Worm (Caenorhabditis elegans) whole organism, late embryonic: ENCODE data around the gene R151.2.

Source experiments
- C38D4.7 ChIP-seq: fragments of 200-800 bp; sonication (Bioruptor generic); optimal IDR thresholded peaks from 2 replicates; lab custom pipeline; 2018; ENCODE audit warnings: mild to moderate bottlenecking, missing genetic modification characterization, moderate library complexity, missing compliant biosample characterization
- F13H6.1 ChIP-seq: sonication (generic microtip); optimal IDR thresholded peaks from 2 replicates; lab custom pipeline; 2016; ENCODE audit warnings: missing genetic modification characterization, missing compliant biosample characterization
- Y22D7AL.16 ChIP-seq: sonication (generic microtip); optimal IDR thresholded peaks from 2 replicates; lab custom pipeline; 2016; ENCODE audit warnings: missing genetic modification characterization, missing compliant biosample characterization
- ceh-14 ChIP-seq: sonication (generic microtip); optimal IDR thresholded peaks from 2 replicates; lab custom pipeline; 2016; ENCODE audit warnings: missing genotype, missing genetic modification characterization, missing compliant biosample characterization
- ceh-18 ChIP-seq: sonication (generic microtip); optimal IDR thresholded peaks from 2 replicates; lab custom pipeline; 2016; ENCODE audit warnings: missing genetic modification characterization, missing compliant biosample characterization
- ceh-19 ChIP-seq: fragments of 200-800 bp; sonication (Bioruptor generic); optimal IDR thresholded peaks from 2 replicates; lab custom pipeline; 2018; ENCODE audit warnings: mild to moderate bottlenecking, missing genetic modification characterization, missing compliant biosample characterization
- ceh-22 ChIP-seq: sonication (generic microtip); optimal IDR thresholded peaks from 2 replicates; lab custom pipeline; 2017; ENCODE audit warnings: missing biosample characterization, missing genetic modification characterization
- ceh-24 ChIP-seq: sonication (generic microtip); optimal IDR thresholded peaks from 2 replicates; lab custom pipeline; 2016; ENCODE audit warnings: mild to moderate bottlenecking, missing genetic modification characterization, missing compliant biosample characterization
- ceh-30 ChIP-seq: fragments of 150-350 bp; optimal IDR thresholded peaks from 2 replicates; lab custom pipeline; 2014; ENCODE audit warnings: missing biosample characterization, missing genetic modification characterization
- ceh-31 ChIP-seq: sonication (generic microtip); optimal IDR thresholded peaks from 2 replicates; lab custom pipeline; 2016; ENCODE audit warnings: missing genetic modification characterization, missing compliant biosample characterization
- ceh-34 ChIP-seq: sonication (generic microtip); optimal IDR thresholded peaks from 2 replicates; lab custom pipeline; 2016; ENCODE audit warnings: mild to moderate bottlenecking, missing genetic modification characterization, missing compliant biosample characterization
- ceh-48 ChIP-seq: sonication (generic microtip); optimal IDR thresholded peaks from 2 replicates; lab custom pipeline; 2016; ENCODE audit warnings: missing genetic modification characterization, inconsistent platforms, missing compliant biosample characterization
- ceh-6 ChIP-seq: fragments of 200-800 bp; sonication (Bioruptor generic); optimal IDR thresholded peaks from 2 replicates; lab custom pipeline; 2018; ENCODE audit warnings: mild to moderate bottlenecking, missing genetic modification characterization, missing compliant biosample characterization
- dmd-4 ChIP-seq: sonication (generic microtip); optimal IDR thresholded peaks from 2 replicates; lab custom pipeline; 2016; ENCODE audit warnings: borderline replicate concordance, missing genetic modification characterization, missing compliant biosample characterization
- eyg-1 ChIP-seq: sonication (generic microtip); optimal IDR thresholded peaks from 2 replicates; lab custom pipeline; 2016; ENCODE audit warnings: missing genotype, missing genetic modification characterization, missing compliant biosample characterization
- fax-1 ChIP-seq: sonication (generic microtip); optimal IDR thresholded peaks from 2 replicates; lab custom pipeline; 2016; ENCODE audit warnings: missing genotype, missing genetic modification characterization, missing compliant biosample characterization
- fkh-6 ChIP-seq: sonication (generic microtip); optimal IDR thresholded peaks from 2 replicates; lab custom pipeline; 2016; ENCODE audit warnings: missing genetic modification characterization, missing compliant biosample characterization
- hlh-13 ChIP-seq: fragments of 200-800 bp; sonication (Bioruptor generic); optimal IDR thresholded peaks from 2 replicates; lab custom pipeline; 2018; ENCODE audit warnings: mild to moderate bottlenecking, missing genetic modification characterization, missing compliant biosample characterization
- hlh-30 ChIP-seq: sonication (generic microtip); optimal IDR thresholded peaks from 2 replicates; lab custom pipeline; 2017; ENCODE audit warnings: antibody characterized with exemption, missing genetic modification characterization, missing compliant biosample characterization; ENCODE audit not compliant: insufficient read depth
- hlh-6 ChIP-seq: sonication (generic microtip); optimal IDR thresholded peaks from 2 replicates; lab custom pipeline; 2016; ENCODE audit warnings: missing genotype, missing genetic modification characterization, missing compliant biosample characterization
- lim-6 ChIP-seq: sonication (generic microtip); optimal IDR thresholded peaks from 2 replicates; lab custom pipeline; 2016; ENCODE audit warnings: missing genetic modification characterization, missing compliant biosample characterization
- madf-2 ChIP-seq: sonication (generic microtip); optimal IDR thresholded peaks from 2 replicates; lab custom pipeline; 2017; ENCODE audit warnings: missing genetic modification characterization, missing compliant biosample characterization
- mec-3 ChIP-seq: sonication (generic microtip); optimal IDR thresholded peaks from 2 replicates; lab custom pipeline; 2016; ENCODE audit warnings: borderline replicate concordance, missing genetic modification characterization, missing compliant biosample characterization
- nhr-232 ChIP-seq: sonication (generic microtip); optimal IDR thresholded peaks from 2 replicates; lab custom pipeline; 2016; ENCODE audit warnings: missing genetic modification characterization, missing compliant biosample characterization
- npax-4 ChIP-seq: sonication (generic microtip); optimal IDR thresholded peaks from 2 replicates; lab custom pipeline; 2016; ENCODE audit warnings: missing genetic modification characterization, missing compliant biosample characterization
- pag-3 ChIP-seq: sonication (generic microtip); optimal IDR thresholded peaks from 2 replicates; lab custom pipeline; 2016; ENCODE audit warnings: missing compliant biosample characterization, missing genetic modification characterization, borderline replicate concordance
- pax-1 ChIP-seq: fragments of 150-350 bp; optimal IDR thresholded peaks from 2 replicates; lab custom pipeline; 2014; ENCODE audit warnings: missing biosample characterization, missing genetic modification characterization
- pha-2 ChIP-seq: sonication (generic microtip); optimal IDR thresholded peaks from 2 replicates; lab custom pipeline; 2017; ENCODE audit warnings: mild to moderate bottlenecking, missing genetic modification characterization, missing compliant biosample characterization
- pqm-1 ChIP-seq: sonication (generic microtip); optimal IDR thresholded peaks from 2 replicates; lab custom pipeline; 2016; ENCODE audit warnings: missing genetic modification characterization, missing compliant biosample characterization
- pros-1 ChIP-seq: fragments of 150-350 bp; optimal IDR thresholded peaks from 2 replicates; lab custom pipeline; 2014; ENCODE audit warnings: missing biosample characterization, missing genetic modification reagents, missing genetic modification characterization
- rnt-1 ChIP-seq: sonication (generic microtip); optimal IDR thresholded peaks from 2 replicates; lab custom pipeline; 2016; ENCODE audit warnings: missing genetic modification characterization, missing compliant biosample characterization
- sox-2 ChIP-seq: fragments of 200-800 bp; sonication (Bioruptor generic); IDR thresholded peaks from 2 replicates; pipeline ENCODE4 v1.3.6; 2022; ENCODE audit warnings: missing genetic modification reagents, missing genetic modification characterization, missing compliant biosample characterization
- sox-4 ChIP-seq: sonication (generic microtip); optimal IDR thresholded peaks from 2 replicates; lab custom pipeline; 2017; ENCODE audit warnings: mild to moderate bottlenecking, missing genetic modification characterization, inconsistent platforms, missing compliant biosample characterization
- tbx-7 ChIP-seq: sonication (generic microtip); optimal IDR thresholded peaks from 2 replicates; lab custom pipeline; 2016; ENCODE audit warnings: missing genotype, missing genetic modification characterization, missing compliant biosample characterization
- ttx-3 ChIP-seq: sonication (generic microtip); optimal IDR thresholded peaks from 2 replicates; lab custom pipeline; 2016; ENCODE audit warnings: missing genetic modification reagents, missing genetic modification characterization, missing compliant biosample characterization
- unc-55 ChIP-seq: sonication (generic microtip); optimal IDR thresholded peaks from 2 replicates; lab custom pipeline; 2017; ENCODE audit warnings: missing biosample characterization, missing genetic modification reagents, missing genetic modification characterization

The R151.2 gene

ce11 chrIII:7221103-7221502 lies 11.3 kb downstream of the R151.2 start:
- TF ChIP-seq nhr-232 (tag; lab: Kevin White, UChicago) (no peak), C38D4.7 (no peak), hlh-13 (GFP tag; lab: Kevin White, UChicago) (no peak), ceh-14 (tag; lab: Kevin White, UChicago) (no peak), hlh-6 (tag; lab: Kevin White, UChicago) (no peak), tbx-7 (tag; lab: Kevin White, UChicago) (no peak), ttx-3 (no peak), pqm-1 (no peak), rnt-1 (tag; lab: Kevin White, UChicago) (no peak), pax-1 (tag; lab: Kevin White, UChicago) (no peak), ceh-22 (tag; lab: Kevin White, UChicago) (no peak), hlh-30 (no peak), pag-3 (tag; lab: Kevin White, UChicago) (no peak), fax-1 (tag; lab: Kevin White, UChicago) (no peak), F13H6.1 (tag; lab: Kevin White, UChicago) (no peak), unc-55 (GFP tag; lab: Kevin White, UChicago) (no peak), lim-6 (no peak), npax-4 (tag; lab: Kevin White, UChicago) (no peak)

ce11 chrIII:7223029-7223428 lies 13.3 kb downstream of the R151.2 start, which contains the start of gene der-2:
Gene der-2 (minus strand): TSS chrIII:7223129.
- no peak for TF ChIP-seq ceh-19 (GFP tag; lab: Kevin White, UChicago)
- TF ChIP-seq tbx-7 (tag; lab: Kevin White, UChicago), result no peak
- TF ChIP-seq hlh-30, result no peak
- no peak for TF ChIP-seq mec-3 (tag; lab: Kevin White, UChicago)
- TF ChIP-seq ceh-22 (tag; lab: Kevin White, UChicago), result no peak
- TF ChIP-seq ttx-3, result no peak
- TF ChIP-seq ceh-6 (GFP tag; lab: Kevin White, UChicago), result no peak
- TF ChIP-seq sox-4, result no peak
- no peak for TF ChIP-seq Y22D7AL.16 (tag; lab: Kevin White, UChicago)
- TF ChIP-seq eyg-1, result no peak
- TF ChIP-seq fkh-6 (tag; lab: Kevin White, UChicago), result no peak
- TF ChIP-seq pqm-1, result no peak
- TF ChIP-seq pros-1 (tag; lab: Kevin White, UChicago), result no peak
- no peak for TF ChIP-seq ceh-24 (tag; lab: Kevin White, UChicago)
- TF ChIP-seq ceh-31 (tag; lab: Kevin White, UChicago), result no peak
- TF ChIP-seq unc-55 (GFP tag; lab: Kevin White, UChicago), result no peak
- TF ChIP-seq C38D4.7, result no peak
- no peak for TF ChIP-seq ceh-18 (tag; lab: Kevin White, UChicago)

- TF ChIP-seq pag-3 (tag; lab: Kevin White, UChicago), result no peak
- TF ChIP-seq mec-3 (tag; lab: Kevin White, UChicago), result no peak
- TF ChIP-seq pha-2 (tag; lab: Kevin White, UChicago), result no peak
- TF ChIP-seq ceh-34 (tag; lab: Kevin White, UChicago), result no peak
- TF ChIP-seq unc-55 (GFP tag; lab: Kevin White, UChicago), result no peak
Measured at ce11 chrIII:7226607-7227006, 16.8 kb downstream of the R151.2 start, which contains the start of gene hsp-75. Gene hsp-75 (minus strand): TSS chrIII:7226707.

- TF ChIP-seq ceh-48 (tag; lab: Kevin White, UChicago) (no peak), madf-2 (no peak), sox-2 (GFP tag; lab: Robert Waterston, UW) (no peak)
Measured at ce11 chrIII:7229687-7230086, 19.9 kb downstream of the R151.2 start, which contains the start of gene R151.8. Gene R151.8 (minus strand): TSS chrIII:7229787.

- TF ChIP-seq ceh-30 (tag; lab: Kevin White, UChicago), result no peak
- TF ChIP-seq dmd-4 (tag; lab: Kevin White, UChicago), result no peak
- no peak for TF ChIP-seq hlh-30
Measured at ce11 chrIII:7230841-7231240, 21.1 kb downstream of the R151.2 start, which contains the start of gene R151.10. Gene R151.10 (minus strand): TSS chrIII:7230941.
